Fruit fly (Drosophila melanogaster) whole organism, wandering third instar larva: ENCODE measurements around the gene CG31627.

Experiments
- CG9705 ChIP-seq: fragments of 200-800 bp; sonication (Bioruptor generic); optimal IDR thresholded peaks from 2 replicates; lab custom pipeline; 2018; ENCODE audit warnings: missing biosample characterization, mild to moderate bottlenecking, missing genetic modification characterization
- br ChIP-seq: fragments of 200-800 bp; sonication (Bioruptor generic); optimal IDR thresholded peaks from 2 replicates; lab custom pipeline; 2016; ENCODE audit warnings: missing biosample characterization, missing genetic modification characterization
- fru ChIP-seq: fragments of 200-800 bp; sonication (Bioruptor generic); optimal IDR thresholded peaks from 3 replicates; lab custom pipeline; 2016; ENCODE audit warnings: missing biosample characterization, mild to moderate bottlenecking, missing genetic modification characterization
- h ChIP-seq: fragments of 200-800 bp; sonication (Bioruptor generic); optimal IDR thresholded peaks from 3 replicates; lab custom pipeline; 2016; ENCODE audit warnings: missing biosample characterization, mild to moderate bottlenecking, missing genetic modification characterization
- lola ChIP-seq: fragments of >200 bp; optimal IDR thresholded peaks from 2 replicates; lab custom pipeline; 2017; ENCODE audit warnings: missing biosample characterization, missing genetic modification characterization

DNA sequence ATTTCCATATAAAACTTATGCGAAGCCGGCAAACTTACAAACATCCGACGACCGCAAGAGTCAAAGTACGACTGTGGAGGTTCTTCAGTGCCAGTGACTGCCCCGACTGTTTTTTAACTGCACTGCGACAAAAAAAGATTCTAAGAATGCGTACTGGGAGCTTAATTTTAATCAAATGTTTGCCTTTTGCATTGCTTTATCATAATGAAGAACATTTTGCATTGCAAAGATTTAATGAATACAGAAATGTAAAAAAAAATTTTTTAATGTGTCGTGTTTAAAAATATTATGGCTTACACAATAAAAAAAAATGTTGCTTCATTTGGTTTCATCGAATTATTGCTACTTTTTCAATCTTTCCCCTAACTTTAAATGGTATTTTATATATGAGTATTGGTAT lies 24.2 kb downstream of the CG31627 start:
- TF ChIP-seq lola (GFP tag; lab: Kevin White, UChicago) (no peak), h (GFP tag; lab: Kevin White, UChicago) (peak; percentile 29), br (GFP tag; lab: Kevin White, UChicago) (no peak), fru (peak; percentile 13), CG9705 (GFP tag; lab: Kevin White, UChicago) (no peak)
